Fruit fly (Drosophila melanogaster): ENCODE data around the gene Rsf1.

- peak; percentile 79 for TF ChIP-seq CG17806 (tag; optimal IDR thresholded peaks at IDR 0.05)
- TF ChIP-seq Pif1B (GFP tag; optimal IDR thresholded peaks at IDR 0.05) = peak; percentile 71
- TF ChIP-seq CG8159 (tag; optimal IDR thresholded peaks at IDR 0.05) = no peak
- TF ChIP-seq CG12605 (GFP tag; IDR thresholded peaks at IDR 0.05) = no peak; the same call in none of the 2 replicates
- TF ChIP-seq CG15710 (tag; optimal IDR thresholded peaks at IDR 0.05) = peak; percentile 81
- TF ChIP-seq CG34367 (tag; optimal IDR thresholded peaks at IDR 0.05) = peak; percentile 69
- no peak for TF ChIP-seq fd96Ca (GFP tag; IDR thresholded peaks at IDR 0.05)
- peak; percentile 70 for TF ChIP-seq CG8301 (tag; optimal IDR thresholded peaks at IDR 0.05)
- no peak for TF ChIP-seq D1 (tag; optimal IDR thresholded peaks at IDR 0.05)
- TF ChIP-seq Pif1A (GFP tag; optimal IDR thresholded peaks at IDR 0.05) = no peak
Observed at dm6 chr2L:10306518-10307260, 43.3 kb upstream of the Rsf1 start, which contains the start of the genes CG5390 and CG4968.

All from whole organism, pupa.